Fruit fly (Drosophila melanogaster) whole organism, embryonic: ENCODE results near the gene CG13258.
A peak's percentile ranks its signal among the peaks of the same experiment; 100 is the strongest.

Experiments used
- Atf-2 ChIP-seq: fragments of 200-800 bp; sonication (Bioruptor generic); optimal IDR thresholded peaks from 2 replicates; lab custom pipeline; 2016; ENCODE audit warnings: missing biosample characterization, missing genetic modification characterization
- Atf6 ChIP-seq: fragments of 200-800 bp; sonication (Bioruptor generic); IDR thresholded peaks from 2 replicates; pipeline ENCODE4 v1.3.6; 2022; ENCODE audit warnings: missing biosample characterization, missing genetic modification characterization
- CG11398 ChIP-seq: fragments of 200-800 bp; sonication (Bioruptor generic); optimal IDR thresholded peaks from 2 replicates; lab custom pipeline; 2016; ENCODE audit warnings: missing biosample characterization, missing genetic modification characterization
- CG11456 ChIP-seq: fragments of 200-800 bp; sonication (Bioruptor generic); IDR thresholded peaks from 3 replicates; pipeline ENCODE4 v1.3.6; 2022; ENCODE audit warnings: missing biosample characterization, missing genetic modification characterization
- CG12299 ChIP-seq: fragments of 200-800 bp; sonication (Bioruptor generic); optimal IDR thresholded peaks from 2 replicates; lab custom pipeline; 2018; ENCODE audit warnings: missing biosample characterization, mild to moderate bottlenecking, missing genetic modification characterization
- CG12769 ChIP-seq: fragments of 200-800 bp; sonication (Bioruptor generic); optimal IDR thresholded peaks from 2 replicates; lab custom pipeline; 2019; ENCODE audit warnings: missing biosample characterization, mild to moderate bottlenecking, missing genetic modification characterization, moderate library complexity
- CG13424 ChIP-seq: fragments of 200-800 bp; sonication (Bioruptor generic); optimal IDR thresholded peaks from 2 replicates; lab custom pipeline; 2019; ENCODE audit warnings: missing biosample characterization, mild to moderate bottlenecking, missing genetic modification characterization, moderate library complexity
- CG14014 ChIP-seq: fragments of 200-800 bp; sonication (Bioruptor generic); IDR thresholded peaks from 2 replicates; pipeline ENCODE4 v1.3.6; 2022; ENCODE audit warnings: missing biosample characterization, missing genetic modification characterization
- CG15601 ChIP-seq: fragments of 200-800 bp; sonication (Bioruptor generic); optimal IDR thresholded peaks from 3 replicates; lab custom pipeline; 2019; ENCODE audit warnings: missing biosample characterization, mild to moderate bottlenecking, missing genetic modification characterization, moderate library complexity
- CG17328 ChIP-seq: fragments of 200-800 bp; sonication (Bioruptor generic); IDR thresholded peaks from 2 replicates; pipeline ENCODE4 v1.3.6; 2022; ENCODE audit warnings: missing biosample characterization, missing genetic modification characterization
- CG2116 ChIP-seq: fragments of 200-800 bp; sonication (Bioruptor generic); optimal IDR thresholded peaks from 3 replicates; lab custom pipeline; 2018; ENCODE audit warnings: missing biosample characterization, mild to moderate bottlenecking, missing genetic modification characterization
- CG2712 ChIP-seq: fragments of 200-800 bp; optimal IDR thresholded peaks from 3 replicates; lab custom pipeline; 2019; ENCODE audit warnings: missing biosample characterization, mild to moderate bottlenecking, missing genetic modification characterization, moderate library complexity
- CG3847 ChIP-seq: fragments of 200-800 bp; sonication (Bioruptor generic); IDR thresholded peaks from 2 replicates; pipeline ENCODE4 v1.3.6; 2022; ENCODE audit warnings: missing biosample characterization, missing genetic modification characterization
- CG4424 ChIP-seq: fragments of 200-800 bp; sonication (Bioruptor generic); optimal IDR thresholded peaks from 3 replicates; lab custom pipeline; 2016; ENCODE audit warnings: missing biosample characterization, missing genetic modification characterization
- CG6254 ChIP-seq: fragments of 200-800 bp; sonication (Bioruptor generic); optimal IDR thresholded peaks from 3 replicates; lab custom pipeline; 2017; ENCODE audit warnings: mild to moderate bottlenecking, missing biosample characterization, missing genetic modification reagents, missing genetic modification characterization
- CG6272 ChIP-seq: fragments of 200-800 bp; sonication (Bioruptor generic); IDR thresholded peaks from 2 replicates; pipeline ENCODE4 v1.3.6; 2022; ENCODE audit warnings: missing biosample characterization, missing genetic modification characterization
- CG6689 ChIP-seq: fragments of 200-800 bp; sonication (Bioruptor generic); IDR thresholded peaks from 2 replicates; pipeline ENCODE4 v1.3.6; 2022; ENCODE audit warnings: missing biosample characterization, missing genetic modification characterization
- CG7556 ChIP-seq: fragments of 200-800 bp; sonication (Bioruptor generic); optimal IDR thresholded peaks from 2 replicates; lab custom pipeline; 2017; ENCODE audit warnings: missing biosample characterization, mild to moderate bottlenecking, missing genetic modification characterization
- CG8359 ChIP-seq: fragments of 200-800 bp; sonication (Bioruptor generic); optimal IDR thresholded peaks from 2 replicates; lab custom pipeline; 2017; ENCODE audit warnings: missing biosample characterization, mild to moderate bottlenecking, missing genetic modification characterization, borderline replicate concordance
- CG8944 ChIP-seq: fragments of 200-800 bp; sonication (Bioruptor generic); optimal IDR thresholded peaks from 3 replicates; lab custom pipeline; 2016; ENCODE audit warnings: missing biosample characterization, missing genetic modification characterization
- CG9215 ChIP-seq: fragments of 200-800 bp; sonication (Bioruptor generic); IDR thresholded peaks from 2 replicates; pipeline ENCODE4 v1.3.6; 2022; ENCODE audit warnings: missing biosample characterization, missing genetic modification characterization
- CG9437 ChIP-seq: fragments of 200-800 bp; sonication (Bioruptor generic); optimal IDR thresholded peaks from 2 replicates; lab custom pipeline; 2018; ENCODE audit warnings: missing biosample characterization, mild to moderate bottlenecking, missing genetic modification characterization
- Chrac-16 ChIP-seq: fragments of 200-800 bp; sonication (Bioruptor generic); optimal IDR thresholded peaks from 3 replicates; lab custom pipeline; 2016; ENCODE audit warnings: missing biosample characterization, missing genetic modification characterization
- D19B ChIP-seq: fragments of 200-800 bp; sonication (Bioruptor generic); optimal IDR thresholded peaks from 2 replicates; lab custom pipeline; 2017; ENCODE audit warnings: missing biosample characterization, mild to moderate bottlenecking, missing genetic modification characterization
- Dfd ChIP-seq, 2 experiments: fragments of >200 bp; optimal IDR thresholded peaks; 2 replicates each; lab custom pipeline; 2017; ENCODE audit warnings: missing biosample characterization in 2 of 2, missing genetic modification characterization in 2 of 2
- Dip2 ChIP-seq: fragments of 200-800 bp; sonication (Bioruptor generic); IDR thresholded peaks from 2 replicates; pipeline ENCODE4 v1.3.6; 2022; ENCODE audit warnings: missing biosample characterization, missing genetic modification characterization
- Gug ChIP-seq: fragments of 200-800 bp; sonication (Bioruptor generic); IDR thresholded peaks from 4 replicates; pipeline ENCODE4 v1.3.6; 2022; ENCODE audit warnings: missing biosample characterization, missing genetic modification characterization
- H15 ChIP-seq: fragments of 200-800 bp; sonication (Bioruptor generic); IDR thresholded peaks from 3 replicates; pipeline ENCODE4 v1.3.6; 2022; ENCODE audit warnings: missing biosample characterization, missing genetic modification characterization
- NFAT ChIP-seq: fragments of 200-800 bp; sonication (Bioruptor generic); IDR thresholded peaks from 2 replicates; pipeline ENCODE4 v1.3.6; 2022; ENCODE audit warnings: missing biosample characterization, missing genetic modification characterization
- Nf-YA ChIP-seq: fragments of 200-800 bp; sonication (Bioruptor generic); IDR thresholded peaks from 2 replicates; pipeline ENCODE4 v1.3.6; 2022; ENCODE audit warnings: missing biosample characterization, missing genetic modification characterization
- NfI ChIP-seq: fragments of 200-800 bp; sonication (Bioruptor generic); optimal IDR thresholded peaks from 3 replicates; lab custom pipeline; 2018; ENCODE audit warnings: missing biosample characterization, mild to moderate bottlenecking, missing genetic modification characterization, moderate library complexity
- PHDP ChIP-seq: fragments of 200-800 bp; sonication (Bioruptor generic); optimal IDR thresholded peaks from 3 replicates; lab custom pipeline; 2018; ENCODE audit warnings: missing biosample characterization, mild to moderate bottlenecking, missing genetic modification characterization, moderate library complexity
- Sin3A ChIP-seq: fragments of >200 bp; optimal IDR thresholded peaks from 2 replicates; lab custom pipeline; 2018
- Ssrp ChIP-seq: fragments of 200-800 bp; sonication (Bioruptor generic); optimal IDR thresholded peaks from 2 replicates; lab custom pipeline; 2018; ENCODE audit warnings: missing biosample characterization, mild to moderate bottlenecking, missing genetic modification characterization, moderate library complexity
- ase ChIP-seq: fragments of 200-800 bp; sonication (Bioruptor generic); IDR thresholded peaks from 3 replicates; pipeline ENCODE4 v1.3.6; 2022; ENCODE audit warnings: missing biosample characterization, missing genetic modification characterization
- ash1 ChIP-seq: fragments of 200-800 bp; sonication (Bioruptor generic); optimal IDR thresholded peaks from 2 replicates; lab custom pipeline; 2018; ENCODE audit warnings: missing biosample characterization, mild to moderate bottlenecking, missing genetic modification characterization
- bsh ChIP-seq, 2 experiments: fragments of 200-800 bp; sonication (Bioruptor generic); optimal IDR thresholded peaks; 2 replicates each; lab custom pipeline; 2017 to 2018; ENCODE audit warnings: mild to moderate bottlenecking in 2 of 2, missing biosample characterization in 2 of 2, missing genetic modification characterization in 2 of 2, moderate library complexity in 1 of 2
- dati ChIP-seq: fragments of 200-800 bp; sonication (Bioruptor generic); IDR thresholded peaks from 2 replicates; pipeline ENCODE4 v1.3.6; 2022; ENCODE audit warnings: missing biosample characterization, missing genetic modification characterization
- dm ChIP-seq: fragments of 200-800 bp; sonication (Bioruptor generic); optimal IDR thresholded peaks from 3 replicates; lab custom pipeline; 2016; ENCODE audit warnings: missing biosample characterization, missing genetic modification characterization
- dpn ChIP-seq, 2 experiments: fragments of 200-800 bp; sonication (Bioruptor generic); optimal IDR thresholded peaks; 3 replicates each; lab custom pipeline; 2016; ENCODE audit warnings: missing biosample characterization in 2 of 2, missing genetic modification characterization in 2 of 2
- emc ChIP-seq: fragments of 200-800 bp; sonication (Bioruptor generic); optimal IDR thresholded peaks from 2 replicates; lab custom pipeline; 2016; ENCODE audit warnings: missing biosample characterization, missing genetic modification characterization
- lilli ChIP-seq: fragments of 200-800 bp; sonication (Bioruptor generic); optimal IDR thresholded peaks from 3 replicates; lab custom pipeline; 2016; ENCODE audit warnings: missing biosample characterization, missing genetic modification characterization
- lmd ChIP-seq: fragments of 200-800 bp; sonication (Bioruptor generic); IDR thresholded peaks from 2 replicates; pipeline ENCODE4 v1.3.6; 2022; ENCODE audit warnings: missing biosample characterization, missing genetic modification characterization
- luna ChIP-seq: fragments of 200-800 bp; sonication (Bioruptor generic); optimal IDR thresholded peaks from 2 replicates; lab custom pipeline; 2016; ENCODE audit warnings: missing biosample characterization, missing genetic modification characterization
- mirr ChIP-seq: fragments of 200-800 bp; sonication (Bioruptor generic); optimal IDR thresholded peaks from 3 replicates; lab custom pipeline; 2018; ENCODE audit warnings: missing biosample characterization, mild to moderate bottlenecking, missing genetic modification characterization
- nom ChIP-seq: fragments of 200-800 bp; sonication (Bioruptor generic); optimal IDR thresholded peaks from 2 replicates; lab custom pipeline; 2017; ENCODE audit warnings: missing biosample characterization, missing genetic modification characterization, mild to moderate bottlenecking, moderate library complexity, missing genetic modification reagents
- phol ChIP-seq: fragments of 200-800 bp; sonication (Bioruptor generic); optimal IDR thresholded peaks from 3 replicates; lab custom pipeline; 2018; ENCODE audit warnings: missing biosample characterization, mild to moderate bottlenecking, missing genetic modification characterization, moderate library complexity
- psq ChIP-seq: fragments of 200-800 bp; sonication (Bioruptor generic); optimal IDR thresholded peaks from 2 replicates; lab custom pipeline; 2017; ENCODE audit warnings: missing biosample characterization, missing genetic modification characterization
- sim ChIP-seq: fragments of 200-800 bp; sonication (Bioruptor generic); IDR thresholded peaks from 2 replicates; pipeline ENCODE4 v1.3.6; 2022; ENCODE audit warnings: missing biosample characterization, missing genetic modification characterization
- sna ChIP-seq: fragments of 200-800 bp; sonication (Bioruptor generic); IDR thresholded peaks from 2 replicates; pipeline ENCODE4 v1.3.6; 2022; ENCODE audit warnings: missing biosample characterization, missing genetic modification characterization; ENCODE audit not compliant: partially characterized antibody

Gene CG13258

dm6 chr2L:16287602-16288392, 5.0 kb downstream of the CG13258 start, which contains the start of the genes crp and pkaap (continued):
- peak; percentile 48 for TF ChIP-seq phol
- TF ChIP-seq ase (GFP tag; lab: Robert Waterston, UW): no peak
- TF ChIP-seq lmd: no peak
- no peak for TF ChIP-seq CG9215
- TF ChIP-seq CG12769 (tag; lab: Kevin White, UChicago): no peak
- TF ChIP-seq Nf-YA (GFP tag; lab: Robert Waterston, UW): no peak
- peak; percentile 82 for TF ChIP-seq emc (GFP tag; lab: Kevin White, UChicago)
- TF ChIP-seq CG2712 (tag; lab: Kevin White, UChicago): peak; percentile 77
- no peak for TF ChIP-seq CG3847
- peak; percentile 74 for TF ChIP-seq CG6272 (GFP tag; lab: Robert Waterston, UW)
- peak; percentile 85 for TF ChIP-seq CG11398 (GFP tag; lab: Kevin White, UChicago)
- peak; percentile 65 for TF ChIP-seq nom (GFP tag; lab: Kevin White, UChicago)
- no peak for TF ChIP-seq H15
- TF ChIP-seq mirr (GFP tag; lab: Kevin White, UChicago): peak; percentile 75
- TF ChIP-seq CG12299: peak; percentile 64
- TF ChIP-seq PHDP: peak; percentile 67
- peak; percentile 75 for TF ChIP-seq CG4424
- peak; percentile 84 for TF ChIP-seq Atf-2 (GFP tag; lab: Kevin White, UChicago)
- peak; percentile 89 for TF ChIP-seq dm (GFP tag; lab: Kevin White, UChicago)
- TF ChIP-seq dpn (GFP tag; optimal IDR thresholded peaks at IDR 0.05; lab: Kevin White, UChicago): peak; percentile 91
- peak; percentile 42 for TF ChIP-seq CG6254
- peak; percentile 65 for TF ChIP-seq CG7556
- peak; percentile 72 for TF ChIP-seq Sin3A (lab: Kevin White, UChicago)
- peak; percentile 81 for TF ChIP-seq Gug
- TF ChIP-seq CG6689 (GFP tag; lab: Robert Waterston, UW): no peak
- TF ChIP-seq Dip2 (GFP tag; lab: Robert Waterston, UW): no peak
- TF ChIP-seq CG8359 (GFP tag; lab: Kevin White, UChicago): peak; percentile 26
- peak; percentile 44 for TF ChIP-seq ash1 (GFP tag; lab: Kevin White, UChicago)
- peak; percentile 83 for TF ChIP-seq NfI (GFP tag; lab: Kevin White, UChicago)
- no peak for TF ChIP-seq sna (GFP tag; lab: Robert Waterston, UW)
- peak; percentile 46 for TF ChIP-seq CG13424 (tag; lab: Kevin White, UChicago)
- peak; percentile 76 for TF ChIP-seq CG2116 (GFP tag; lab: Kevin White, UChicago)
- peak in 1 of 2 experiments; percentile 55 for TF ChIP-seq bsh (GFP tag; optimal IDR thresholded peaks at IDR 0.05; lab: Kevin White, UChicago)
- TF ChIP-seq NFAT: no peak
- peak; percentile 75 for TF ChIP-seq CG15601 (tag; lab: Kevin White, UChicago)
- no peak for TF ChIP-seq Ssrp (tag; lab: Kevin White, UChicago)
- no peak for TF ChIP-seq CG14014 (GFP tag; lab: Robert Waterston, UW)
- peak; percentile 93 for TF ChIP-seq lilli (GFP tag; lab: Kevin White, UChicago)
- TF ChIP-seq Dfd (GFP tag; optimal IDR thresholded peaks at IDR 0.05; lab: Kevin White, UChicago): no peak
- TF ChIP-seq dati (GFP tag; lab: Robert Waterston, UW): no peak
- no peak for TF ChIP-seq CG17328 (GFP tag; lab: Robert Waterston, UW)
- TF ChIP-seq CG9437: no peak
- no peak for TF ChIP-seq sim (GFP tag; lab: Robert Waterston, UW)
- TF ChIP-seq CG11456 (GFP tag; lab: Robert Waterston, UW): no peak
- peak; percentile 36 for TF ChIP-seq luna (GFP tag; lab: Kevin White, UChicago)
- no peak for TF ChIP-seq Atf6 (GFP tag; lab: Robert Waterston, UW)
- peak; percentile 93 for TF ChIP-seq CG8944 (GFP tag; lab: Kevin White, UChicago)
- TF ChIP-seq Chrac-16: peak; percentile 88
- TF ChIP-seq D19B (GFP tag; lab: Kevin White, UChicago): peak; percentile 3
- TF ChIP-seq psq (GFP tag; lab: Kevin White, UChicago): peak; percentile 12
